Worm (Caenorhabditis elegans) whole organism, L2 larva: ENCODE results near the gene col-148.

Experiments
- C34F6.9 ChIP-seq: fragments of 150-350 bp; optimal IDR thresholded peaks from 2 replicates; lab custom pipeline; 2014; ENCODE audit warnings: missing biosample characterization, missing genetic modification characterization
- F13H6.1 ChIP-seq: sonication (generic microtip); optimal IDR thresholded peaks from 2 replicates; lab custom pipeline; 2016; ENCODE audit warnings: missing genetic modification characterization, missing compliant biosample characterization
- R02D3.7 ChIP-seq: fragments of 150-350 bp; optimal IDR thresholded peaks from 2 replicates; lab custom pipeline; 2014; ENCODE audit warnings: missing biosample characterization, missing genetic modification characterization
- Y55F3AM.14 ChIP-seq: fragments of 200-800 bp; sonication (Bioruptor generic); optimal IDR thresholded peaks from 2 replicates; lab custom pipeline; 2018; ENCODE audit warnings: mild to moderate bottlenecking, missing genetic modification characterization, missing compliant biosample characterization
- ZK546.5 ChIP-seq: sonication (generic microtip); optimal IDR thresholded peaks from 2 replicates; lab custom pipeline; 2017; ENCODE audit warnings: missing biosample characterization, missing genetic modification characterization
- aly-2 ChIP-seq: fragments of 150-350 bp; optimal IDR thresholded peaks from 2 replicates; lab custom pipeline; 2014; ENCODE audit warnings: missing biosample characterization, missing genetic modification characterization
- ama-1 ChIP-seq: fragments of 150-350 bp; optimal IDR thresholded peaks from 2 replicates; lab custom pipeline; 2018; ENCODE audit warnings: inconsistent platforms
- blmp-1 ChIP-seq: sonication (generic microtip); optimal IDR thresholded peaks from 2 replicates; lab custom pipeline; 2017; ENCODE audit warnings: missing genetic modification characterization, mild to moderate bottlenecking, missing compliant biosample characterization, antibody characterized with exemption, moderate library complexity; ENCODE audit not compliant: insufficient read depth
- ceh-16 ChIP-seq: fragments of 150-350 bp; optimal IDR thresholded peaks from 2 replicates; lab custom pipeline; 2014; ENCODE audit warnings: missing biosample characterization, missing genetic modification characterization
- crh-2 ChIP-seq: sonication (generic microtip); optimal IDR thresholded peaks from 2 replicates; lab custom pipeline; 2017; ENCODE audit warnings: missing biosample characterization, missing genetic modification characterization
- egl-27 ChIP-seq: sonication (generic microtip); optimal IDR thresholded peaks from 3 replicates; lab custom pipeline; 2017; ENCODE audit warnings: missing biosample characterization, missing genetic modification reagents, missing genetic modification characterization
- fos-1 ChIP-seq: fragments of 150-350 bp; optimal IDR thresholded peaks from 2 replicates; lab custom pipeline; 2014; ENCODE audit warnings: missing biosample characterization, missing genetic modification characterization
- lin-11 ChIP-seq: fragments of 150-350 bp; sonication (generic microtip); optimal IDR thresholded peaks from 2 replicates; lab custom pipeline; 2014; ENCODE audit warnings: missing biosample characterization, missing genetic modification characterization, inconsistent platforms, mixed read lengths
- lin-13 ChIP-seq: fragments of 150-350 bp; optimal IDR thresholded peaks from 2 replicates; lab custom pipeline; 2014; ENCODE audit warnings: missing biosample characterization, missing genetic modification reagents, missing genetic modification characterization
- lin-39 ChIP-seq: fragments of 150-350 bp; optimal IDR thresholded peaks from 2 replicates; lab custom pipeline; 2014; ENCODE audit warnings: missing biosample characterization, missing genetic modification reagents, missing genetic modification characterization
- lsy-2 ChIP-seq, 2 experiments: fragments of 150-350 bp in 1 of 2; sonication (generic microtip) in 1 of 2; optimal IDR thresholded peaks; 2 replicates each; lab custom pipeline; 2014 to 2017; ENCODE audit warnings: missing biosample characterization in 2 of 2, missing genetic modification characterization in 2 of 2
- mab-5 ChIP-seq: fragments of 150-350 bp; optimal IDR thresholded peaks from 2 replicates; lab custom pipeline; 2014; ENCODE audit warnings: missing biosample characterization, missing genetic modification characterization
- mdl-1 ChIP-seq, 2 experiments: fragments of 150-350 bp in 1 of 2; sonication (generic microtip) in 1 of 2; optimal IDR thresholded peaks; 2 replicates each; lab custom pipeline; 2017; ENCODE audit warnings: missing biosample characterization in 2 of 2, missing genetic modification characterization in 2 of 2
- nhr-10 ChIP-seq: sonication (generic microtip); optimal IDR thresholded peaks from 2 replicates; lab custom pipeline; 2017; ENCODE audit warnings: missing biosample characterization, missing genetic modification characterization
- nhr-12 ChIP-seq: fragments of 150-350 bp; optimal IDR thresholded peaks from 2 replicates; lab custom pipeline; 2014; ENCODE audit warnings: missing biosample characterization, missing genetic modification characterization
- nhr-129 ChIP-seq: fragments of 150-350 bp; optimal IDR thresholded peaks from 2 replicates; lab custom pipeline; 2014; ENCODE audit warnings: missing biosample characterization, missing genetic modification characterization
- nhr-23 ChIP-seq: fragments of 150-350 bp; optimal IDR thresholded peaks from 2 replicates; lab custom pipeline; 2014; ENCODE audit warnings: missing biosample characterization, missing genetic modification reagents, missing genetic modification characterization
- nhr-237 ChIP-seq: fragments of 150-350 bp; optimal IDR thresholded peaks from 2 replicates; lab custom pipeline; 2014; ENCODE audit warnings: missing biosample characterization, missing genetic modification characterization
- nhr-25 ChIP-seq: fragments of 150-350 bp; sonication (generic microtip); optimal IDR thresholded peaks from 3 replicates; lab custom pipeline; 2014; ENCODE audit warnings: missing biosample characterization, missing genetic modification characterization
- nhr-6 ChIP-seq: fragments of 150-350 bp; optimal IDR thresholded peaks from 2 replicates; lab custom pipeline; 2014; ENCODE audit warnings: missing biosample characterization, missing genetic modification characterization
- nhr-77 ChIP-seq: fragments of 150-350 bp; optimal IDR thresholded peaks from 2 replicates; lab custom pipeline; 2014; ENCODE audit warnings: missing biosample characterization, missing genetic modification characterization
- peb-1 ChIP-seq: fragments of 150-350 bp; optimal IDR thresholded peaks from 2 replicates; lab custom pipeline; 2014; ENCODE audit warnings: missing biosample characterization, missing genetic modification characterization
- sem-4 ChIP-seq: fragments of 150-350 bp; optimal IDR thresholded peaks from 2 replicates; lab custom pipeline; 2014; ENCODE audit warnings: missing biosample characterization, missing genetic modification reagents, missing genetic modification characterization
- skn-1 ChIP-seq: sonication (generic microtip); optimal IDR thresholded peaks from 2 replicates; lab custom pipeline; 2017; ENCODE audit warnings: missing biosample characterization, missing genetic modification characterization
- sma-3 ChIP-seq: sonication (generic microtip); optimal IDR thresholded peaks from 2 replicates; lab custom pipeline; 2016; ENCODE audit warnings: missing genetic modification reagents, missing genetic modification characterization, missing compliant biosample characterization
- sma-9 ChIP-seq, 2 experiments: fragments of 150-350 bp in 1 of 2; sonication (generic microtip) in 1 of 2; optimal IDR thresholded peaks; 2 replicates each; lab custom pipeline; 2014 to 2016; ENCODE audit warnings: missing genetic modification characterization in 2 of 2, mild to moderate bottlenecking in 1 of 2, missing biosample characterization in 1 of 2, missing compliant biosample characterization in 1 of 2, missing genetic modification reagents in 1 of 2, moderate library complexity in 1 of 2
- snpc-4 ChIP-seq: fragments of 150-350 bp; optimal IDR thresholded peaks from 2 replicates; lab custom pipeline; 2014; ENCODE audit warnings: missing biosample characterization, missing genetic modification characterization
- unc-55 ChIP-seq: fragments of 150-350 bp; sonication (generic microtip); optimal IDR thresholded peaks from 3 replicates; lab custom pipeline; 2014; ENCODE audit warnings: missing biosample characterization, missing genetic modification reagents, missing genetic modification characterization
- zag-1 ChIP-seq: fragments of 150-350 bp; optimal IDR thresholded peaks from 2 replicates; lab custom pipeline; 2014; ENCODE audit warnings: missing biosample characterization, missing genetic modification characterization
- ztf-1 ChIP-seq: fragments of 200-800 bp; sonication (Bioruptor generic); conservative IDR thresholded peaks from 2 replicates; pipeline ENCODE4 v1.3.6; 2022; ENCODE audit warnings: missing genetic modification characterization, missing compliant biosample characterization
- ztf-11 ChIP-seq: sonication (generic microtip); optimal IDR thresholded peaks from 2 replicates; lab custom pipeline; 2017; ENCODE audit warnings: missing biosample characterization, missing genetic modification characterization
- ztf-4 ChIP-seq: fragments of 150-350 bp; optimal IDR thresholded peaks from 2 replicates; lab custom pipeline; 2014; ENCODE audit warnings: missing biosample characterization, missing genetic modification characterization

The col-148 gene

DNA sequence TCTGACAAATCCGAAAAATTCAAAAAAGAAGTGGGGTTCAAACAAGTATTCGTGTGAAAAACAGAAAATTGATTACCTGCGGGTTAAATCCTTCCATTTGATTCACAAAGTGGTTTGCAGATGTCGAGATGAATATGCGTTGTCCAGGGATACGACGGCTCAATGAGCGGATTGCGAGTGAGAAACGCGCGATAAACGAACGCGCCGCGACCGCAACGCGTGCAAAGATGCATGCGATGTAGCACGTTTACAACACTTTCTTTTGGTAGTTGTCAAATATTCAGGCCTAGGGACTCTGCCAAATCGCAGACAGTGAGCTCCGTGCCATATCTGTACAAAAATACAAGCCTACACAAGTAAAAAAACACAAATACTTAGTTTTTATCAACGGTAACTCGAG is 2.9 kb upstream of the col-148 start, which contains the start of gene fubl-1:
fubl-1 (minus strand) TSS at position 202 of the 400 bp plus-strand sequence.
- no peak for TF ChIP-seq ZK546.5 (tag; lab: Kevin White, UChicago)
- no peak for TF ChIP-seq R02D3.7
- TF ChIP-seq snpc-4, result no peak
- no peak for TF ChIP-seq ztf-4 (tag; lab: Kevin White, UChicago)
- no peak for TF ChIP-seq sem-4 (tag; lab: Kevin White, UChicago)
- peak in 1 of 2 experiments; percentile 43 for TF ChIP-seq lsy-2 (tag; optimal IDR thresholded peaks at IDR 0.05; lab: Kevin White, UChicago)
- no peak for TF ChIP-seq ceh-16 (tag; lab: Kevin White, UChicago)
- peak; percentile 64 for TF ChIP-seq lin-11 (tag; lab: Kevin White, UChicago)
- no peak for TF ChIP-seq nhr-6 (tag; lab: Kevin White, UChicago)
- peak; percentile 29 for TF ChIP-seq ama-1 (lab: Kevin White, UChicago)
- TF ChIP-seq aly-2 (tag; lab: Kevin White, UChicago), result no peak
- peak; percentile 33 for TF ChIP-seq unc-55 (GFP tag; lab: Kevin White, UChicago)
- TF ChIP-seq crh-2 (tag; lab: Kevin White, UChicago), result no peak
- no peak for TF ChIP-seq sma-3 (GFP tag; lab: Kevin White, UChicago)
- peak; percentile 50 for TF ChIP-seq C34F6.9 (tag; lab: Kevin White, UChicago)
- no peak for TF ChIP-seq nhr-25 (tag; lab: Kevin White, UChicago)
- no peak for TF ChIP-seq nhr-10 (tag; lab: Kevin White, UChicago)
- peak; percentile 29 for TF ChIP-seq nhr-129 (tag; lab: Kevin White, UChicago)

DNA sequence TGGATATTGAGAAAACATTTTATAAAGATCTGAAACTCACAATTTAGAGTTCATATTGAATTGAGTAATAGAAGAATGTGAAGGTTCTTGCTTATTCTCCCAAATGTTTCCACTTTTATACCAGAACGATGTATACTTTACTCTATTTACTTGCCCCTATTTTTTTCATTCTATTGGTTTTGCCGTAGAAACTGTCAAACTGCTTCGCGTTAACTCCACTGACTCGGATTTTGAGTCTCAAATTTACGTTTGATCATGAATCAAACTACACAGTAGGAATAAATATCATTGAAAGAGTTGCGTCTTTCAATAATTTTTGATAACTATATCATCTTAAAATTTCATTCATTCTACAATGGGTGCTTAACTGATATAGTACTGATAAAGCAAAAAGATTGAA is 1.7 kb upstream of the col-148 start, which contains the start of gene fipr-8:
fipr-8 (minus strand) TSS at position 101 of the 400 bp plus-strand sequence.
- TF ChIP-seq Y55F3AM.14 (GFP tag; lab: Kevin White, UChicago), result no peak
- TF ChIP-seq lin-13 (GFP tag; lab: Kevin White, UChicago), result no peak
- TF ChIP-seq nhr-10 (tag; lab: Kevin White, UChicago), result no peak
- no peak for TF ChIP-seq nhr-237 (tag; lab: Kevin White, UChicago)
- no peak for TF ChIP-seq ama-1 (lab: Kevin White, UChicago)
- TF ChIP-seq egl-27 (tag; lab: Kevin White, UChicago), result no peak
- TF ChIP-seq nhr-12 (tag; lab: Kevin White, UChicago), result no peak

DNA sequence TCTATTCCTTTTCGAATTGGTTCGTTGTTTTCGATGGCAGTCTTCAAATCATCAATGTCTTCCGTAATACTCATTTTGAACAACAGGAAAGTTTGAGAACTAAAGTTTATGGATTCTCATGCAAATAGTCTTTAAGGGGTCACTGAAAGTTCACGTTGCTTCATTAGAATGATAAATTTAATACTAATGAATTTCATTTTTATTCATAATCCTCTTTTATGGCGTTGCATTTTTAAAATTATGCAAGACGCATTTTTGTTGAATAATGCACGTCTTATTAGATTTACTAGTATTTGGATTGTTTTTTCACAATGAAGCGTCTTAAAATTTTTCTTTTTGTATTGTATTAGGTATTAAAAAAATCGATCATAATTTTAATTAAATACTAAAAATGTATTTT is 1.6 kb downstream of the col-148 start, which contains the start of gene C12D8.9:
C12D8.9 (minus strand) TSS at position 101 of the 400 bp plus-strand sequence.
- TF ChIP-seq sma-9 (GFP tag; optimal IDR thresholded peaks at IDR 0.05; lab: Kevin White, UChicago) (no peak), sma-9 (tag; optimal IDR thresholded peaks at IDR 0.05; lab: Kevin White, UChicago) (no peak), nhr-77 (tag; lab: Kevin White, UChicago) (no peak), skn-1 (tag; lab: Kevin White, UChicago) (no peak), nhr-237 (tag; lab: Kevin White, UChicago) (no peak)

DNA sequence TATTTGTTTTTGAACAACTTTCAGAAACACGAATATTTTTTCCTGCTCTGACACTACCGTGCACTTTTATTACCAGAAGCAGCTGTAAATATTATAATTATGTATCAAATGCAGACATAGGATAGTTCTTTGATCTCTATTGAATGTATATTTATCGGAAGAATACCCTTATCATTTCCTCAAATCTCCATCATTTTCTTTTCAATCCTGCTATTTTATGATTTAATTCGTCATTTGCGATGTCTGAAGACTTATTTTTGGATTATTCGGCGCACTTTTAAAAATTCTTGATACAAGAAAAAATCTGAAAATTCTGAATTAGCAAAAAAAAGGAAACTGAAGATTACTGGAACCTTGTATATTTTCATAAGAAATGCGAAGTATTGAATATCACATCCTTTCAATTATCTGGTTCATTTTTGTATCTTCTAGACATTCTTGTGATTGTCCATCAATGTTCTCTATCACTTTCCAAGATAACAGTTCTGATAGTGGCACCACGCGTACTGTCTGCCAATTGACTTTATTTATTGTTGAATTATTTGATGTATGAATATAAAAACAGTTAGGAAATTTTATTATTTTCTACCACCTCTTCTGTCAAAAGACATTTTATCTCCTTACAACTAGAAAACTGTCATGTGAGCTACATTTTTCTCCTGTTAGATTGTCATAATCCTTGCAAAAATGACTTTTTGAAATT is 2.6 kb downstream of the col-148 start:
- TF ChIP-seq mdl-1 (tag; optimal IDR thresholded peaks at IDR 0.05; lab: Kevin White, UChicago) (no peak), R02D3.7 (no peak), sma-9 (GFP tag; optimal IDR thresholded peaks at IDR 0.05; lab: Kevin White, UChicago) (peak; percentile 41), sma-9 (tag; optimal IDR thresholded peaks at IDR 0.05; lab: Kevin White, UChicago) (no peak), mab-5 (no peak), F13H6.1 (no peak), peb-1 (no peak), zag-1 (no peak), lsy-2 (tag; optimal IDR thresholded peaks at IDR 0.05; lab: Kevin White, UChicago) (no peak), fos-1 (tag; lab: Kevin White, UChicago) (peak; percentile 46)
- TF ChIP-seq, all 48 proteins: peak for 2

DNA sequence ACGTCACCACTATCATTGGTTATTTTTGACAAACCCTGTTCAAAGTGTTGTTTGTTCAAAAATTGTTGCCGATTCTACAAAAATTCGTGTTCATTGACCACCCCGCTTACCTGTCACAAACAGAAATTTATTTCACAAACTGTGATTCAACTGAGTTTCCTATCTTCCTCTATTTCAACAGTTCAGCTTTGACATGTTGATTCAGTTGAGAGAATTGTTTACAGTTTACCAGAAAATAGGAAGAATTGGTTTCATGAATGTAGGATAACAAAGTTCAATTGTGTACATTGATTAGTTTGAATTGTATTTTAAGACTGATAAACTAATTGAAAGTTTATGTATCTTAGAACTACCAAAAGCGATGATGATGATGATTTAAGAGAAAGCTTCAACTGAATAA is 4.1 kb downstream of the col-148 start:
- TF ChIP-seq ztf-11 (tag; lab: Kevin White, UChicago) (no peak), nhr-23 (tag; lab: Kevin White, UChicago) (no peak), zag-1 (no peak), lsy-2 (tag; optimal IDR thresholded peaks at IDR 0.05; lab: Kevin White, UChicago) (no peak), lin-13 (GFP tag; lab: Kevin White, UChicago) (no peak), fos-1 (tag; lab: Kevin White, UChicago) (no peak), ceh-16 (tag; lab: Kevin White, UChicago) (no peak), blmp-1 (tag; lab: Kevin White, UChicago) (no peak), snpc-4 (no peak), nhr-129 (tag; lab: Kevin White, UChicago) (no peak), aly-2 (tag; lab: Kevin White, UChicago) (no peak), ztf-1 (GFP tag; lab: Robert Waterston, UW) (no peak), lin-39 (tag; lab: Kevin White, UChicago) (no peak), nhr-25 (tag; lab: Kevin White, UChicago) (no peak), sma-9 (GFP tag; optimal IDR thresholded peaks at IDR 0.05; lab: Kevin White, UChicago) (no peak), sma-9 (tag; optimal IDR thresholded peaks at IDR 0.05; lab: Kevin White, UChicago) (no peak), nhr-77 (tag; lab: Kevin White, UChicago) (no peak), Y55F3AM.14 (GFP tag; lab: Kevin White, UChicago) (no peak), mab-5 (no peak), nhr-12 (tag; lab: Kevin White, UChicago) (no peak)
- TF ChIP-seq, all 48 proteins: peak for 0
